Fruit fly (Drosophila melanogaster) whole organism, embryonic: ENCODE results near the gene Dis3l2.

Experiments
- Atf-2 ChIP-seq: fragments of 200-800 bp; sonication (Bioruptor generic); optimal IDR thresholded peaks from 2 replicates; lab custom pipeline; 2016; ENCODE audit warnings: missing biosample characterization, missing genetic modification characterization
- C15 ChIP-seq: fragments of 200-800 bp; sonication (Bioruptor generic); IDR thresholded peaks from 3 replicates; pipeline ENCODE4 v1.3.6; 2022; ENCODE audit warnings: missing biosample characterization, missing genetic modification characterization
- CG10274 ChIP-seq: fragments of 200-800 bp; sonication (Bioruptor generic); optimal IDR thresholded peaks from 3 replicates; lab custom pipeline; 2017; ENCODE audit warnings: missing biosample characterization, mild to moderate bottlenecking, missing genetic modification characterization
- CG11085 ChIP-seq: fragments of 200-800 bp; sonication (Bioruptor generic); IDR thresholded peaks from 2 replicates; pipeline ENCODE4 v1.3.6; 2022; ENCODE audit warnings: missing biosample characterization, missing genetic modification characterization
- CG12942 ChIP-seq: fragments of 200-800 bp; sonication (Bioruptor generic); optimal IDR thresholded peaks from 3 replicates; lab custom pipeline; 2016; ENCODE audit warnings: missing biosample characterization, missing genetic modification characterization
- CG1603 ChIP-seq: fragments of 200-800 bp; sonication (Bioruptor generic); optimal IDR thresholded peaks from 2 replicates; lab custom pipeline; 2019; ENCODE audit warnings: missing biosample characterization, mild to moderate bottlenecking, missing genetic modification characterization, moderate library complexity
- CG17186 ChIP-seq: fragments of 200-800 bp; sonication (Bioruptor generic); optimal IDR thresholded peaks from 3 replicates; lab custom pipeline; 2017; ENCODE audit warnings: missing biosample characterization, missing genetic modification reagents, missing genetic modification characterization
- CG1792 ChIP-seq: fragments of 200-800 bp; sonication (Bioruptor generic); optimal IDR thresholded peaks from 2 replicates; lab custom pipeline; 2016; ENCODE audit warnings: missing biosample characterization, missing genetic modification characterization
- CG1832 ChIP-seq: fragments of 200-800 bp; sonication (Bioruptor generic); optimal IDR thresholded peaks from 2 replicates; lab custom pipeline; 2017; ENCODE audit warnings: missing biosample characterization, mild to moderate bottlenecking, missing genetic modification characterization, inconsistent platforms
- CG2875 ChIP-seq: fragments of 200-800 bp; sonication (Bioruptor generic); optimal IDR thresholded peaks from 2 replicates; lab custom pipeline; 2017; ENCODE audit warnings: missing biosample characterization, mild to moderate bottlenecking, missing genetic modification characterization, missing genetic modification reagents
- CG32767 ChIP-seq: fragments of 200-800 bp; sonication (Bioruptor generic); IDR thresholded peaks from 2 replicates; pipeline ENCODE4 v1.3.6; 2022; ENCODE audit warnings: missing biosample characterization, missing genetic modification characterization
- CG34422 ChIP-seq: fragments of 200-800 bp; sonication (Bioruptor generic); IDR thresholded peaks from 3 replicates; pipeline ENCODE4 v1.3.6; 2022; ENCODE audit warnings: missing biosample characterization, missing genetic modification characterization
- CG6854 ChIP-seq: fragments of 200-800 bp; sonication (Bioruptor generic); optimal IDR thresholded peaks from 3 replicates; lab custom pipeline; 2017; ENCODE audit warnings: missing biosample characterization, mild to moderate bottlenecking, missing genetic modification characterization
- CG7556 ChIP-seq: fragments of 200-800 bp; sonication (Bioruptor generic); optimal IDR thresholded peaks from 2 replicates; lab custom pipeline; 2017; ENCODE audit warnings: missing biosample characterization, mild to moderate bottlenecking, missing genetic modification characterization
- CG9609 ChIP-seq: fragments of 200-800 bp; sonication (Bioruptor generic); optimal IDR thresholded peaks from 3 replicates; lab custom pipeline; 2016; ENCODE audit warnings: missing biosample characterization, missing genetic modification characterization
- CG9797 ChIP-seq: fragments of 200-800 bp; sonication (Bioruptor generic); optimal IDR thresholded peaks from 3 replicates; lab custom pipeline; 2018; ENCODE audit warnings: missing biosample characterization, mild to moderate bottlenecking, missing genetic modification characterization
- Chrac-16 ChIP-seq: fragments of 200-800 bp; sonication (Bioruptor generic); optimal IDR thresholded peaks from 3 replicates; lab custom pipeline; 2016; ENCODE audit warnings: missing biosample characterization, missing genetic modification characterization
- Dip2 ChIP-seq: fragments of 200-800 bp; sonication (Bioruptor generic); IDR thresholded peaks from 2 replicates; pipeline ENCODE4 v1.3.6; 2022; ENCODE audit warnings: missing biosample characterization, missing genetic modification characterization
- Dp ChIP-seq: fragments of 200-800 bp; sonication (Bioruptor generic); optimal IDR thresholded peaks from 2 replicates; lab custom pipeline; 2018; ENCODE audit warnings: missing biosample characterization, mild to moderate bottlenecking, missing genetic modification characterization, moderate library complexity
- GATAe ChIP-seq: fragments of 200-800 bp; sonication (Bioruptor generic); conservative IDR thresholded peaks from 2 replicates; pipeline ENCODE4 v1.3.6; 2022; ENCODE audit warnings: missing biosample characterization, missing genetic modification characterization
- H15 ChIP-seq: fragments of 200-800 bp; sonication (Bioruptor generic); IDR thresholded peaks from 3 replicates; pipeline ENCODE4 v1.3.6; 2022; ENCODE audit warnings: missing biosample characterization, missing genetic modification characterization
- Lpt ChIP-seq: fragments of >200 bp; optimal IDR thresholded peaks from 2 replicates; lab custom pipeline; 2018; ENCODE audit warnings: missing biosample characterization, missing genetic modification characterization
- Mrtf ChIP-seq: fragments of 200-800 bp; sonication (Bioruptor generic); IDR thresholded peaks from 3 replicates; pipeline ENCODE4 v1.3.6; 2022; ENCODE audit warnings: missing biosample characterization, missing genetic modification characterization
- NC2β ChIP-seq: fragments of 200-800 bp; sonication (Bioruptor generic); optimal IDR thresholded peaks from 2 replicates; lab custom pipeline; 2016; ENCODE audit warnings: missing biosample characterization, missing genetic modification characterization
- PHDP ChIP-seq: fragments of 200-800 bp; sonication (Bioruptor generic); optimal IDR thresholded peaks from 3 replicates; lab custom pipeline; 2018; ENCODE audit warnings: missing biosample characterization, mild to moderate bottlenecking, missing genetic modification characterization, moderate library complexity
- Ravus ChIP-seq: fragments of 200-800 bp; sonication (Bioruptor generic); IDR thresholded peaks from 2 replicates; pipeline ENCODE4 v1.3.6; 2022; ENCODE audit warnings: missing biosample characterization, missing genetic modification characterization
- Rfx ChIP-seq: fragments of 200-800 bp; sonication (Bioruptor generic); IDR thresholded peaks from 2 replicates; pipeline ENCODE4 v1.3.6; 2022; ENCODE audit warnings: missing biosample characterization, missing genetic modification characterization
- Sry-β ChIP-seq: fragments of 200-800 bp; sonication (Bioruptor generic); optimal IDR thresholded peaks from 2 replicates; lab custom pipeline; 2018; ENCODE audit warnings: missing biosample characterization, mild to moderate bottlenecking, missing genetic modification characterization, moderate library complexity
- Sry-δ ChIP-seq: fragments of 200-800 bp; sonication (Bioruptor generic); optimal IDR thresholded peaks from 2 replicates; lab custom pipeline; 2016; ENCODE audit warnings: missing biosample characterization, missing genetic modification characterization
- Ssrp ChIP-seq: fragments of 200-800 bp; sonication (Bioruptor generic); optimal IDR thresholded peaks from 2 replicates; lab custom pipeline; 2018; ENCODE audit warnings: missing biosample characterization, mild to moderate bottlenecking, missing genetic modification characterization, moderate library complexity
- Taf1 ChIP-seq: fragments of 200-800 bp; sonication (Bioruptor generic); IDR thresholded peaks from 2 replicates; pipeline ENCODE4 v1.3.6; 2022; ENCODE audit warnings: missing biosample characterization, missing genetic modification characterization
- aop ChIP-seq: fragments of 200-800 bp; sonication (Bioruptor generic); IDR thresholded peaks from 2 replicates; pipeline ENCODE4 v1.3.6; 2022; ENCODE audit warnings: missing biosample characterization, missing genetic modification characterization
- ash1 ChIP-seq: fragments of 200-800 bp; sonication (Bioruptor generic); optimal IDR thresholded peaks from 2 replicates; lab custom pipeline; 2018; ENCODE audit warnings: missing biosample characterization, mild to moderate bottlenecking, missing genetic modification characterization
- bab2 ChIP-seq: fragments of 200-800 bp; sonication (Bioruptor generic); optimal IDR thresholded peaks from 2 replicates; lab custom pipeline; 2016; ENCODE audit warnings: missing biosample characterization, missing genetic modification characterization
- bigmax ChIP-seq: fragments of 200-800 bp; sonication (Bioruptor generic); optimal IDR thresholded peaks from 2 replicates; lab custom pipeline; 2018; ENCODE audit warnings: missing biosample characterization, mild to moderate bottlenecking, missing genetic modification characterization
- chinmo ChIP-seq: fragments of 200-800 bp; sonication (Bioruptor generic); IDR thresholded peaks from 4 replicates; pipeline ENCODE4 v1.3.6; 2022; ENCODE audit warnings: missing biosample characterization, missing genetic modification characterization; ENCODE audit not compliant: partially characterized antibody
- crp ChIP-seq, 2 experiments: fragments of 200-800 bp; sonication (Bioruptor generic); optimal IDR thresholded peaks; 2 replicates in 1 of 2; 3 replicates in 1 of 2; lab custom pipeline; 2017; ENCODE audit warnings: missing biosample characterization in 2 of 2, missing genetic modification characterization in 2 of 2, mild to moderate bottlenecking in 1 of 2, moderate library complexity in 1 of 2
- emc ChIP-seq: fragments of 200-800 bp; sonication (Bioruptor generic); optimal IDR thresholded peaks from 2 replicates; lab custom pipeline; 2016; ENCODE audit warnings: missing biosample characterization, missing genetic modification characterization
- ewg ChIP-seq: fragments of 200-800 bp; sonication (Bioruptor generic); optimal IDR thresholded peaks from 3 replicates; lab custom pipeline; 2017; ENCODE audit warnings: mild to moderate bottlenecking, missing biosample characterization, missing genetic modification reagents, missing genetic modification characterization
- exex ChIP-seq: fragments of 200-800 bp; sonication (Bioruptor generic); optimal IDR thresholded peaks from 4 replicates; lab custom pipeline; 2018; ENCODE audit warnings: missing biosample characterization, mild to moderate bottlenecking, missing genetic modification characterization, moderate library complexity
- ftz-f1 ChIP-seq: fragments of 200-800 bp; sonication (Bioruptor generic); optimal IDR thresholded peaks from 2 replicates; lab custom pipeline; 2016; ENCODE audit warnings: missing biosample characterization, missing genetic modification characterization
- gem ChIP-seq: fragments of 200-800 bp; sonication (Bioruptor generic); optimal IDR thresholded peaks from 2 replicates; lab custom pipeline; 2019; ENCODE audit warnings: missing biosample characterization, mild to moderate bottlenecking, missing genetic modification characterization, moderate library complexity
- insv ChIP-seq, 2 experiments: fragments of 200-800 bp; sonication (Bioruptor generic); optimal IDR thresholded peaks; 3 replicates each; lab custom pipeline; 2016 to 2018; ENCODE audit warnings: missing biosample characterization in 2 of 2, missing genetic modification characterization in 2 of 2
- kah ChIP-seq: fragments of 200-800 bp; sonication (Bioruptor generic); optimal IDR thresholded peaks from 2 replicates; lab custom pipeline; 2018; ENCODE audit warnings: missing biosample characterization, mild to moderate bottlenecking, missing genetic modification characterization
- ken ChIP-seq: fragments of 200-800 bp; sonication (Bioruptor generic); IDR thresholded peaks from 3 replicates; pipeline ENCODE4 v1.3.6; 2022; ENCODE audit warnings: missing biosample characterization, missing genetic modification characterization
- nmo ChIP-seq: fragments of 200-800 bp; sonication (Bioruptor generic); optimal IDR thresholded peaks from 2 replicates; lab custom pipeline; 2018; ENCODE audit warnings: missing biosample characterization, mild to moderate bottlenecking, missing genetic modification characterization, moderate library complexity
- pita ChIP-seq: fragments of 200-800 bp; sonication (Bioruptor generic); optimal IDR thresholded peaks from 2 replicates; lab custom pipeline; 2017; ENCODE audit warnings: missing biosample characterization, mild to moderate bottlenecking, missing genetic modification characterization
- ro ChIP-seq: fragments of 200-800 bp; sonication (Bioruptor generic); IDR thresholded peaks from 2 replicates; pipeline ENCODE4 v1.3.6; 2022; ENCODE audit warnings: missing biosample characterization, missing genetic modification characterization
- sens ChIP-seq: fragments of 200-800 bp; sonication (Bioruptor generic); peaks from one replicate; lab custom pipeline; 2016; ENCODE audit warnings: missing biosample characterization, missing genetic modification characterization
- usp ChIP-seq: fragments of >200 bp; optimal IDR thresholded peaks from 2 replicates; lab custom pipeline; 2017; ENCODE audit warnings: missing biosample characterization, missing genetic modification characterization
- zf30C ChIP-seq: fragments of 200-800 bp; sonication (Bioruptor generic); optimal IDR thresholded peaks from 3 replicates; lab custom pipeline; 2018; ENCODE audit warnings: missing biosample characterization, mild to moderate bottlenecking, missing genetic modification characterization

Dis3l2 gene

dm6 chr3L:205723-206284 is 6.7 kb upstream of the Dis3l2 start, which contains the start of the genes Gk1 and CG13876 (continued):
- TF ChIP-seq bigmax (GFP tag; lab: Kevin White, UChicago) (peak; percentile 71), zf30C (GFP tag; lab: Kevin White, UChicago) (peak; percentile 25), H15 (peak; percentile 87), Dip2 (GFP tag; lab: Robert Waterston, UW) (no peak), exex (tag; lab: Kevin White, UChicago) (peak; percentile 91), insv (GFP tag; optimal IDR thresholded peaks at IDR 0.05; lab: Kevin White, UChicago) (peak in 1 of 2 experiments; percentile 78), ro (GFP tag; lab: Robert Waterston, UW) (peak; percentile 78), CG9609 (GFP tag; lab: Kevin White, UChicago) (peak; percentile 28), chinmo (GFP tag; lab: Robert Waterston, UW) (no peak), nmo (GFP tag; lab: Kevin White, UChicago) (peak; percentile 97), gem (tag; lab: Kevin White, UChicago) (peak; percentile 98), PHDP (tag; lab: Kevin White, UChicago) (peak; percentile 99), Sry-β (peak; percentile 30), Chrac-16 (GFP tag; lab: Kevin White, UChicago) (peak; percentile 90), CG9797 (GFP tag; lab: Kevin White, UChicago) (peak; percentile 24), Atf-2 (GFP tag; lab: Kevin White, UChicago) (peak; percentile 27), Rfx (GFP tag; lab: Robert Waterston, UW) (peak; percentile 95), Lpt (GFP tag; lab: Kevin White, UChicago) (no peak), Sry-δ (GFP tag; lab: Kevin White, UChicago) (no peak), CG11085 (peak; percentile 84), Dp (GFP tag; lab: Kevin White, UChicago) (peak; percentile 33), CG34422 (peak; percentile 93), CG6854 (peak; percentile 94), ken (GFP tag; lab: Robert Waterston, UW) (peak; percentile 91), crp (GFP tag; optimal IDR thresholded peaks at IDR 0.05; lab: Kevin White, UChicago) (peak; percentile 33 to 88), usp (GFP tag; lab: Kevin White, UChicago) (no peak), NC2β (no peak), pita (GFP tag; lab: Kevin White, UChicago) (no peak), CG1603 (peak; percentile 76), GATAe (GFP tag; lab: Robert Waterston, UW) (peak; percentile 74), ftz-f1 (GFP tag; lab: Kevin White, UChicago) (no peak), CG17186 (GFP tag; lab: Kevin White, UChicago) (peak; percentile 48), Ravus (GFP tag; lab: Robert Waterston, UW) (peak; percentile 77), Ssrp (tag; lab: Kevin White, UChicago) (peak; percentile 94), kah (peak; percentile 89), emc (peak; percentile 19), bab2 (GFP tag; lab: Kevin White, UChicago) (peak; percentile 42), ewg (GFP tag; lab: Kevin White, UChicago) (peak; percentile 81), sens (GFP tag; lab: Kevin White, UChicago) (no peak), CG2875 (GFP tag; lab: Kevin White, UChicago) (peak; percentile 85), CG12942 (peak; percentile 91), CG1792 (GFP tag; lab: Kevin White, UChicago) (no peak), CG1832 (GFP tag; lab: Kevin White, UChicago) (no peak), Mrtf (GFP tag; lab: Robert Waterston, UW) (peak; percentile 85; the same call in 2 of the 3 replicates), CG32767 (GFP tag; lab: Robert Waterston, UW) (peak; percentile 94), CG10274 (peak; percentile 79), ash1 (GFP tag; lab: Kevin White, UChicago) (no peak), aop (GFP tag; lab: Robert Waterston, UW) (peak; percentile 26; the same call in 1 of the 2 replicates), Taf1 (peak; percentile 86), CG7556 (GFP tag; lab: Kevin White, UChicago) (peak; percentile 95), C15 (GFP tag; lab: Robert Waterston, UW) (peak; percentile 79; the same call in 1 of the 3 replicates)
